Worm (Caenorhabditis elegans) whole organism, L4/young adult: Measurements from ENCODE around the gene rde-1.

Source experiments
- him-1 ChIP-seq: sonication (generic microtip); optimal IDR thresholded peaks from 2 replicates; lab custom pipeline; 2016; ENCODE audit warnings: missing genotype, missing genetic modification reagents, missing genetic modification characterization, missing compliant biosample characterization

rde-1 gene

DNA sequence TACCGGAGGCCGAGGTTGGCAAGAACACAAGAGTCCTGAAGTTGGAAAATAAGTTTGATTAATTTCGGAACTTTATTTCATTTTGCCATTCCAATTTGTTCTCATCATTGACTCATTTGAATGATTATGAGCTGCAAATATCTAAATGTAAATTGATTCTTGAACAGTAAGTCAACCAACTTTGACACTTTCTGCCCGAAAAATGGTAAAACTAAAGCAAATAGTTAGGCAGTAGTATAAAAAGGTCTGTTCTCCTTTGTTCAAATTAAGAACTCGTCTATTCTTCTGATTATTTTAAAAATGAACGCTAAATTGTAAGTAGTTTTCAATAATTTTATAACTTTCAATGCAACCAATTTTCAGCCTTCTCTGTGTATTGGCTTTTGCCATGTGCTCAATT, 48.4 kb downstream of the rde-1 start, which contains the start of gene fipr-12:
Gene fipr-12, plus strand, starts transcription at position 301 of the 400 bp plus-strand sequence.
- no peak for TF ChIP-seq him-1
